Fruit fly (Drosophila melanogaster) whole organism, wandering third instar larva: ENCODE measurements around the gene Ugt37E1.

ENCODE experiments used
- Dif ChIP-seq: fragments of 200-275, 200-300 bp; sonication (Bioruptor generic); optimal IDR thresholded peaks from 2 replicates; lab custom pipeline; 2018; ENCODE audit warnings: missing biosample characterization, missing genetic modification characterization; ENCODE audit not compliant: partially characterized antibody
- Hr83 ChIP-seq: fragments of 200-300 bp; sonication (Bioruptor generic); optimal IDR thresholded peaks from 2 replicates; lab custom pipeline; 2016; ENCODE audit warnings: missing biosample characterization, mild to moderate bottlenecking, missing genetic modification characterization, moderate library complexity; ENCODE audit not compliant: poor library complexity, severe bottlenecking
- Mio ChIP-seq: sonication (Bioruptor generic); optimal IDR thresholded peaks from 2 replicates; lab custom pipeline; 2016; ENCODE audit warnings: missing biosample characterization, missing genetic modification characterization
- N ChIP-seq: fragments of >200 bp; optimal IDR thresholded peaks from 2 replicates; lab custom pipeline; 2018; ENCODE audit warnings: missing biosample characterization, missing external identifiers, missing genetic modification characterization
- OdsH ChIP-seq: fragments of 200-800 bp; sonication (Bioruptor generic); optimal IDR thresholded peaks from 2 replicates; lab custom pipeline; 2016; ENCODE audit warnings: missing biosample characterization, mild to moderate bottlenecking, missing genetic modification characterization
- foxo ChIP-seq, 2 experiments: fragments of 200-800 bp; sonication (Bioruptor generic); optimal IDR thresholded peaks; 2 replicates in 1 of 2; 3 replicates in 1 of 2; lab custom pipeline; 2016 to 2017; ENCODE audit warnings: missing biosample characterization in 2 of 2, missing genetic modification characterization in 2 of 2
- psq ChIP-seq: fragments of 200-800 bp; sonication (Bioruptor generic); optimal IDR thresholded peaks from 3 replicates; lab custom pipeline; 2017; ENCODE audit warnings: missing biosample characterization, mild to moderate bottlenecking, missing genetic modification characterization, moderate library complexity

- TF ChIP-seq Hr83 (GFP tag; lab: Kevin White, UChicago) = no peak
- no peak for TF ChIP-seq Dif
- no peak for TF ChIP-seq Mio (GFP tag; lab: Kevin White, UChicago)
- no peak for TF ChIP-seq foxo (GFP tag; optimal IDR thresholded peaks at IDR 0.05; lab: Kevin White, UChicago)
- no peak for TF ChIP-seq N (GFP tag; lab: Kevin White, UChicago)
- TF ChIP-seq psq (GFP tag; lab: Kevin White, UChicago) = no peak
- TF ChIP-seq OdsH = no peak
These were observed 8.1 kb downstream of the Ugt37E1 start, which contains the start of gene CG13272 for dm6 chr2L:16804376-16804934.
